Fruit fly (Drosophila melanogaster) whole organism, adult: ENCODE measurements around the gene Cmpk.

Source experiments
- bab1 ChIP-seq: fragments of 200-800 bp; sonication (Bioruptor generic); optimal IDR thresholded peaks from 3 replicates; lab custom pipeline; 2019; ENCODE audit warnings: missing biosample characterization, mild to moderate bottlenecking, missing genetic modification characterization, moderate library complexity
- cic ChIP-seq: fragments of 200-800 bp; sonication (Bioruptor generic); optimal IDR thresholded peaks from 2 replicates; lab custom pipeline; 2017; ENCODE audit warnings: missing biosample characterization, mild to moderate bottlenecking, missing genetic modification characterization, moderate library complexity
- toe ChIP-seq: fragments of 200-800 bp; sonication (Bioruptor generic); optimal IDR thresholded peaks from 2 replicates; lab custom pipeline; 2016; ENCODE audit warnings: missing biosample characterization, missing genetic modification characterization

DNA sequence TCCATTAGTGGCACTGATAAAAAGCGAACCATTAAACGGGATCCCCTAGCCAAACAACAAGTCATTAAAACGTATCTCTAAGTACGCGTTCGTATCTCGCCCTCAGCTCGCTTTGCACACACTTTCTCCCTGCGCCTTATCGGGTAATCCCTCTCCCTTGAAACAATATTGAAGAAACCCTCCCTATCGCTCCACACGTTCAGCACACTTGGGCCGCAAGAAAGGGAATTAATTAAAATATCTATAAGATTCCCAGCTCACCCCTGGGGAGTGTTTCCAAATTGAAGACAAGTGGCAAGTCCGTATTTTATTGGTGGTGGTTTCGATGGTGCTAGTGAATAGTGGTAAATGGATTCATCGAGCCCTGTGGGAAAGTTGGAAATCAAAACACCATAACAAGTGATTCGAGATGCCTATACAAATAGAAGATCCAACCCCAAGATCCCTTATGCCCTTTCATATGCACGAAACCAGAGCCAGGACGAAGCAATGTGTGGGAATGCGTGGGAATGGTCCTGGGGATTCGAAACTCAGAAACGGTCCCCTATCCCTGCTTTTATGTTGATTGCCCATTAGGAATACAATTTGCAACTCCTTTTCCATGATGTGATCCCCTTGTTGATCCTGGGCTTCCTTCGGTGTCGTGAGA lies 45.3 kb downstream of the Cmpk start:
- TF ChIP-seq cic (GFP tag; lab: Kevin White, UChicago) (peak; percentile 26), bab1 (GFP tag; lab: Kevin White, UChicago) (no peak), toe (GFP tag; lab: Kevin White, UChicago) (no peak)
